Worm (Caenorhabditis elegans) whole organism, L3 larva: Measurements from ENCODE around the gene Y43F8A.1.

ENCODE experiments used
- R02D3.7 ChIP-seq: fragments of 150-350 bp; optimal IDR thresholded peaks from 2 replicates; lab custom pipeline; 2014; ENCODE audit warnings: missing biosample characterization, missing genetic modification characterization
- ZK546.5 ChIP-seq: sonication (generic microtip); optimal IDR thresholded peaks from 2 replicates; lab custom pipeline; 2017; ENCODE audit warnings: missing biosample characterization, missing genetic modification characterization
- ceh-16 ChIP-seq: sonication (generic microtip); optimal IDR thresholded peaks from 2 replicates; lab custom pipeline; 2017; ENCODE audit warnings: missing biosample characterization, missing genetic modification characterization
- ceh-28 ChIP-seq: fragments of 150-350 bp; optimal IDR thresholded peaks from 2 replicates; lab custom pipeline; 2014; ENCODE audit warnings: missing biosample characterization, missing genetic modification reagents, missing genetic modification characterization
- ceh-82 ChIP-seq: fragments of 150-350 bp; optimal IDR thresholded peaks from 2 replicates; lab custom pipeline; 2014; ENCODE audit warnings: missing biosample characterization, missing genetic modification characterization
- ceh-9 ChIP-seq: sonication (generic microtip); optimal IDR thresholded peaks from 2 replicates; lab custom pipeline; 2018; ENCODE audit warnings: missing biosample characterization, missing genetic modification characterization
- egl-27 ChIP-seq: sonication (generic microtip); optimal IDR thresholded peaks from 4 replicates; lab custom pipeline; 2017; ENCODE audit warnings: missing biosample characterization, missing genetic modification reagents, missing genetic modification characterization
- egl-5 ChIP-seq: fragments of 150-350 bp; optimal IDR thresholded peaks from 2 replicates; lab custom pipeline; 2017; ENCODE audit warnings: missing biosample characterization, missing genetic modification reagents, missing genetic modification characterization, inconsistent platforms
- elt-2 ChIP-seq: sonication (generic microtip); optimal IDR thresholded peaks from 2 replicates; lab custom pipeline; 2016; ENCODE audit warnings: missing genetic modification reagents, mild to moderate bottlenecking, missing genetic modification characterization, missing compliant biosample characterization
- eor-1 ChIP-seq, 2 experiments: fragments of 150-350 bp; optimal IDR thresholded peaks; 2 replicates each; lab custom pipeline; 2014 to 2018; ENCODE audit warnings: missing biosample characterization in 2 of 2, missing genetic modification characterization in 2 of 2
- fkh-10 ChIP-seq: sonication (generic microtip); optimal IDR thresholded peaks from 2 replicates; lab custom pipeline; 2017; ENCODE audit warnings: missing biosample characterization, missing genetic modification reagents, missing genetic modification characterization
- fkh-2 ChIP-seq: fragments of 150-350 bp; optimal IDR thresholded peaks from 2 replicates; lab custom pipeline; 2014; ENCODE audit warnings: missing biosample characterization, missing genetic modification reagents, missing genetic modification characterization
- fos-1 ChIP-seq: fragments of 150-350 bp; optimal IDR thresholded peaks from 2 replicates; lab custom pipeline; 2014; ENCODE audit warnings: missing biosample characterization, missing genetic modification characterization
- lin-39 ChIP-seq: fragments of 150-350 bp; optimal IDR thresholded peaks from 2 replicates; lab custom pipeline; 2018; ENCODE audit warnings: missing biosample characterization, missing genetic modification reagents, missing genetic modification characterization
- lsy-12 ChIP-seq: sonication (generic microtip); optimal IDR thresholded peaks from 2 replicates; lab custom pipeline; 2016; ENCODE audit warnings: mild to moderate bottlenecking, missing genetic modification characterization, missing compliant biosample characterization
- mdl-1 ChIP-seq: fragments of 150-350 bp; optimal IDR thresholded peaks from 2 replicates; lab custom pipeline; 2014; ENCODE audit warnings: missing biosample characterization, missing genetic modification characterization
- mml-1 ChIP-seq: fragments of 150-350 bp; sonication (generic microtip); optimal IDR thresholded peaks from 3 replicates; lab custom pipeline; 2014; ENCODE audit warnings: missing biosample characterization, missing genetic modification characterization
- nfya-1 ChIP-seq: sonication (generic microtip); optimal IDR thresholded peaks from 2 replicates; lab custom pipeline; 2017; ENCODE audit warnings: missing genetic modification characterization, mild to moderate bottlenecking, missing compliant biosample characterization, antibody characterized with exemption, moderate library complexity; ENCODE audit not compliant: insufficient read depth
- nhr-11 ChIP-seq: fragments of 150-350 bp; optimal IDR thresholded peaks from 2 replicates; lab custom pipeline; 2014; ENCODE audit warnings: missing biosample characterization, missing genetic modification characterization
- nhr-12 ChIP-seq: fragments of 150-350 bp; optimal IDR thresholded peaks from 2 replicates; lab custom pipeline; 2014; ENCODE audit warnings: missing biosample characterization, missing genetic modification characterization
- nhr-23 ChIP-seq: fragments of 150-350 bp; optimal IDR thresholded peaks from 2 replicates; lab custom pipeline; 2014; ENCODE audit warnings: missing biosample characterization, missing genetic modification reagents, missing genetic modification characterization
- nhr-237 ChIP-seq: fragments of 150-350 bp; optimal IDR thresholded peaks from 2 replicates; lab custom pipeline; 2014; ENCODE audit warnings: missing biosample characterization, missing genetic modification characterization
- nhr-28 ChIP-seq: fragments of 150-350 bp; optimal IDR thresholded peaks from 2 replicates; lab custom pipeline; 2014; ENCODE audit warnings: missing biosample characterization, missing genetic modification characterization
- nhr-43 ChIP-seq: sonication (generic microtip); optimal IDR thresholded peaks from 2 replicates; lab custom pipeline; 2016; ENCODE audit warnings: mild to moderate bottlenecking, missing genetic modification characterization, missing compliant biosample characterization; ENCODE audit not compliant: poor library complexity, severe bottlenecking
- nhr-67 ChIP-seq: fragments of 150-350 bp; optimal IDR thresholded peaks from 2 replicates; lab custom pipeline; 2014; ENCODE audit warnings: missing biosample characterization, missing genetic modification characterization
- pha-4 ChIP-seq: fragments of 150-350 bp; optimal IDR thresholded peaks from 2 replicates; lab custom pipeline; 2014; ENCODE audit warnings: missing biosample characterization, missing genetic modification reagents, missing genetic modification characterization
- pqm-1 ChIP-seq: fragments of 150-350 bp; optimal IDR thresholded peaks from 2 replicates; lab custom pipeline; 2017; ENCODE audit warnings: missing biosample characterization, missing genetic modification characterization, inconsistent platforms
- snpc-4 ChIP-seq: fragments of 150-350 bp; optimal IDR thresholded peaks from 2 replicates; lab custom pipeline; 2014; ENCODE audit warnings: missing biosample characterization, missing genetic modification characterization
- tbx-2 ChIP-seq: sonication (generic microtip); optimal IDR thresholded peaks from 2 replicates; lab custom pipeline; 2016; ENCODE audit warnings: mild to moderate bottlenecking, missing genetic modification characterization, missing compliant biosample characterization
- unc-62 ChIP-seq: fragments of 150-350 bp; sonication (generic microtip); optimal IDR thresholded peaks from 4 replicates; lab custom pipeline; 2014; ENCODE audit warnings: missing biosample characterization, missing genetic modification reagents, missing genetic modification characterization
- ztf-4 ChIP-seq: fragments of 150-350 bp; optimal IDR thresholded peaks from 2 replicates; lab custom pipeline; 2014; ENCODE audit warnings: missing biosample characterization, missing genetic modification characterization

The Y43F8A.1 gene

ce11 chrV:19396576-19397313 lies 26.5 kb downstream of the Y43F8A.1 start:
- TF ChIP-seq nhr-23 (tag; lab: Kevin White, UChicago) (no peak), ceh-9 (tag; lab: Kevin White, UChicago) (no peak), mdl-1 (no peak), lsy-12 (no peak), pqm-1 (no peak)
- TF ChIP-seq, all 47 proteins: peak for 0

DNA sequence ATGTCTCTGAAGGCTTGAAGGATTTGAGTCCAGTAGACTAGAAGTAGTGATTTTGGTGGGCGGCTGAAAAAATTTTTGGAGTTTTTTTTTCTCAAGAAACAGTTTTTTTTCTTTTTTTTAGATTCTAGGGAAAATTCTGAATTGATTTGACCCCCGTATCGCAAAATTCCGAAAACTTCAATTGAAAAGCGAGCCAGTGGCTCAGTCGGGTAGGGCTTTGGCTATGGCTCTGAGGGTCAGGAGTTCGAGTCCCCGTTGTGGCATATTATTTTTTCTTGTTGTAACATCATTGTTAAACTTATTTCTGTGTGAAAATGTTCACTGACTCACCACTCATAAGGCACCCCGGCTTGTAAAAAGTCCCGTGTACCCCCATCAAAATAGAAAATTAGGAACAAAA lies 28.1 kb downstream of the Y43F8A.1 start:
- TF ChIP-seq ZK546.5 (no peak), lin-39 (tag; lab: Kevin White, UChicago) (no peak), nfya-1 (tag; lab: Kevin White, UChicago) (no peak), nhr-43 (tag; lab: Kevin White, UChicago) (no peak), snpc-4 (tag; lab: Kevin White, UChicago) (no peak), nhr-11 (tag; lab: Kevin White, UChicago) (no peak), nhr-23 (tag; lab: Kevin White, UChicago) (no peak), egl-5 (tag; lab: Kevin White, UChicago) (no peak), egl-27 (tag; lab: Kevin White, UChicago) (no peak), fkh-2 (no peak), fos-1 (tag; lab: Kevin White, UChicago) (no peak), eor-1 (tag; optimal IDR thresholded peaks at IDR 0.05; lab: Kevin White, UChicago) (no peak), fkh-10 (GFP tag; lab: Kevin White, UChicago) (no peak), unc-62 (no peak)

DNA sequence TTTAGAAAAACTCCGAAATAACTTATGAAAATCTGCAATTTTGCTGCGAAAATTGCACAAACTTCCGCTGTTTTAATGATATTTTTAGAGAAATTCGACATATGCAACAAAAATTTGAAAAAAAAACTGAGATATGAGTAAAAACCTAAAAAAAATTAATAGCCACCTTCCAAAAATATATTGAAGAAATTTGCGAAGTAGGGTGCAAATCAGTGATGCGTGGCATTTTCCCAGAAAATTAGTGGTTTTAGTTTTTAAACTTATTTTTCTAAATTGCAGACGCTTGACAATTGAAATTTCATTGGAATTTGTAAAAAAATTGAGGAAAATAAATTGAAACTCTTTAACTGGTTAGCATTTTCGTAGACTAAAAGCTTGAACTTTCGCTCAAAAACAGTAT lies 28.6 kb downstream of the Y43F8A.1 start, which contains the start of gene C25F9.13:
C25F9.13 (minus strand) TSS at position 101 of the 400 bp plus-strand sequence.
- TF ChIP-seq ceh-9 (tag; lab: Kevin White, UChicago) (no peak), R02D3.7 (tag; lab: Kevin White, UChicago) (no peak), ceh-16 (tag; lab: Kevin White, UChicago) (no peak), nhr-28 (tag; lab: Kevin White, UChicago) (no peak), tbx-2 (tag; lab: Kevin White, UChicago) (no peak), nhr-23 (tag; lab: Kevin White, UChicago) (no peak), mml-1 (tag; lab: Kevin White, UChicago) (no peak), nhr-43 (tag; lab: Kevin White, UChicago) (no peak), ZK546.5 (no peak)
- TF ChIP-seq, all 47 proteins: peak for 0

- TF ChIP-seq elt-2 (tag; lab: Kevin White, UChicago): peak; percentile 4
Measured at ce11 chrV:19399282-19399681, 29.0 kb downstream of the Y43F8A.1 start.

- TF ChIP-seq tbx-2 (tag; lab: Kevin White, UChicago): no peak
- no peak for TF ChIP-seq ceh-82 (tag; lab: Kevin White, UChicago)
- TF ChIP-seq ceh-28: no peak
- no peak for TF ChIP-seq nhr-237 (tag; lab: Kevin White, UChicago)
- TF ChIP-seq nhr-11 (tag; lab: Kevin White, UChicago): no peak
- TF ChIP-seq nfya-1 (tag; lab: Kevin White, UChicago): no peak
- no peak for TF ChIP-seq ztf-4 (tag; lab: Kevin White, UChicago)
- TF ChIP-seq egl-27 (tag; lab: Kevin White, UChicago): no peak
Measured at ce11 chrV:19400619-19401018, 30.3 kb downstream of the Y43F8A.1 start, which contains the start of gene srw-86. TSS of gene srw-86 (minus strand) at chrV:19400719.

ce11 chrV:19401429-19401828 lies 31.1 kb downstream of the Y43F8A.1 start:
- TF ChIP-seq pqm-1 (peak; percentile 53), nhr-67 (tag; lab: Kevin White, UChicago) (no peak), elt-2 (tag; lab: Kevin White, UChicago) (peak; percentile 52), R02D3.7 (tag; lab: Kevin White, UChicago) (no peak), pha-4 (peak; percentile 27), nhr-12 (tag; lab: Kevin White, UChicago) (no peak), ceh-9 (tag; lab: Kevin White, UChicago) (no peak), mml-1 (tag; lab: Kevin White, UChicago) (no peak), egl-5 (tag; lab: Kevin White, UChicago) (no peak)
